Worm (Caenorhabditis elegans): ENCODE measurements around the gene usp-4.

DNA sequence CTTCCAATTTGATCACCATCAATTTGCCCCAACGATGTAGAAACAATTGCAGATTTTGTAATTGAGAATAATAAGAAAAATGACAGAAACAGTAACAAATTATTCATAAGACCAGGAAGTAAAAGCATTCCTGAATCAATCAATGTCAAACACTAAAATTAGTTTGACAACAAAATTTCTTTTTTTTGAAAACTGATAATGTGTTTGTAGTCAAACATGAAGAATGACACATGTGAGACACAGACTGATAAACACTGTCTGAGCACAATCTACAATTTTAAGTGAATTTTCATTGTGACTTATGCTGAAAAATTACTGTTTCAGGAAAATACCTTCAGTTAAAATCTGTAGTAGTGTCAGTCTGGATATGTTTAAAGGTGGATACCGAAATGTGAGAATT, 45.0 kb downstream of the usp-4 start, which contains the start of the genes cest-4 and C17H12.11:
- TF ChIP-seq klf-2 (GFP tag; conservative IDR thresholded peaks at IDR 0.05) = no peak
- TF ChIP-seq med-1 (GFP tag; optimal IDR thresholded peaks at IDR 0.05; ENCODE audit: insufficient read depth) = no peak
- TF ChIP-seq ztf-23 (GFP tag; IDR thresholded peaks at IDR 0.05) = no peak
